Fruit fly (Drosophila melanogaster): ENCODE results near the gene Cad86C.

Gene Cad86C

DNA sequence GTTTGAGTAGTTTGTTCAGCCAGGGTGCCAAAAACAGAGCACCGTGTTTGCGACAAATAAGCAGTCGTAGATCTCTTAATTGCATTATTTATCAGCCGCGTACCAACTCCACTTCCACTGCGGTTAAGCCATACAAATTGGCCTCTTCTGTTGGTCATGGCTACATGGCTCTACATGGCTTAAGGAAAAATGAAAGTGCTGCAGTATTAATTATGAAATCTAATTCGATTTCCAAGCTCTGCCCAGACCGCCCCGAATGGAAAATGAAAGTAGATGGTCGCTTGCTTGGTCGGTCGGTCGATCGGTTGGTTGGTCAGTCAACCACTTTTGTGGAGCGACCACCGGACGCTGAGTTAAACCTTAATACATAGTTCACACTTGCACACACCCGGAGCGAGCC is 10.0 kb downstream of the Cad86C start:
- no peak for TF ChIP-seq CTCF (optimal IDR thresholded peaks at IDR 0.05)
- no peak for TF ChIP-seq CG8478 (optimal IDR thresholded peaks at IDR 0.05)

DNA sequence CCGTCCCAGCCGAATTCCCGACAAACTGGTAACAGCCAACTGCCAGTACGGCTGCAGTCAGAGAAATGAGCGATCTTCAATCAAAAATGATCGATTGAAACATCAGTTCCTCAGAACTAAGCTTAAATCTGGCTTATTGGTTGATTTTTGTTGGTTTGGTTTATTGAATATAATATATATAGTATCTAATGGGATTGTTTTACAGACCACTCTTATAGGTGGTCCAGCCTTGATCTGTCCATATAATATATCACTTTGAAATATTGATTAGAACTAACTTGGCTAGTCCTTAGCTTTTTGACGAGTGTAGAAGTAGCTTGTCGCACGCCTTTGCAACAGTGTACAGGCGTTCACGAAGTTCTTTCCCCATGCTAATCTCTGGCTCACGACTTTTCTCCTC is 15.5 kb downstream of the Cad86C start:
- TF ChIP-seq CTCF (optimal IDR thresholded peaks at IDR 0.05) (no peak), CG8478 (optimal IDR thresholded peaks at IDR 0.05) (no peak)

- TF ChIP-seq CTCF (optimal IDR thresholded peaks at IDR 0.05) (no peak), CG8478 (optimal IDR thresholded peaks at IDR 0.05) (no peak)
Observed at dm6 chr3R:10849515-10849973, 22.7 kb downstream of the Cad86C start, which contains the start of gene CG42394. Gene CG42394 (plus strand): TSS chr3R:10849825.

- TF ChIP-seq CG8478 (optimal IDR thresholded peaks at IDR 0.05): no peak
- no peak for TF ChIP-seq CTCF (optimal IDR thresholded peaks at IDR 0.05)
Observed at dm6 chr3R:10850636-10851035, 23.8 kb downstream of the Cad86C start.

DNA sequence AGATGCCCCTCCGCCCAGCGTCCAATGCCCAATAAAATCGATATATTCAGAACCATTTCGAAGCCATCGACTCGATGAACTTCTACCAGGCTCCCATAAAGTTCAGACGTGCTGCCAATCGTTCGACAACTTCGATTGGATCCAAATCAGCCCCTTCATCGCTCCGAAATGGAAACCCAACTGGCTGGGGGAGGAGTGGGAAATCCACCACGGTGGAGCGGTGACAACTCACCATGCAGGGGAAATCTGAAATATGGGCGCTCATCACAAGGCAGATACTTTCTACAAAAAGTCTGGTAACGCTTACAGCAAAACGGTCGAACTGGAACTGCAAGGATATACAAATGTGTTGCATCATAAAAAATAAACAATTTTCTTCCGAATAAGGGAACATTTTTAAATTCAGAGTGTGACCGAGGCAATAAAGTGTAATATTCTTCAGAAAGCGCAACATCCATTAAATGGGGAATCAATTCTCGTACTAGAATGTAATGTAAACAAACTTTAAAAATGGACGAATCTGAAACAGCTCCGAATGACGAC is 25.4 kb downstream of the Cad86C start, which contains the start of gene CG4565:
Gene CG4565 (plus strand): TSS at position 493 of the 543 bp plus-strand sequence.
- TF ChIP-seq CTCF (optimal IDR thresholded peaks at IDR 0.05) (no peak), CG8478 (optimal IDR thresholded peaks at IDR 0.05) (no peak)

- TF ChIP-seq CTCF (optimal IDR thresholded peaks at IDR 0.05): no peak
Observed at dm6 chr3R:10854243-10854874, 27.5 kb downstream of the Cad86C start, which contains the start of the genes CG6567 and CG4511. Gene CG6567 (minus strand): TSS chr3R:10854451. Gene CG4511 (plus strand): TSS chr3R:10854501.

dm6 chr3R:10856618-10857017 is 29.7 kb downstream of the Cad86C start, which contains the start of gene CG4570:
Gene CG4570 (plus strand): TSS chr3R:10856807.
- no peak for TF ChIP-seq CG8478 (optimal IDR thresholded peaks at IDR 0.05)
- no peak for TF ChIP-seq CTCF (optimal IDR thresholded peaks at IDR 0.05)

DNA sequence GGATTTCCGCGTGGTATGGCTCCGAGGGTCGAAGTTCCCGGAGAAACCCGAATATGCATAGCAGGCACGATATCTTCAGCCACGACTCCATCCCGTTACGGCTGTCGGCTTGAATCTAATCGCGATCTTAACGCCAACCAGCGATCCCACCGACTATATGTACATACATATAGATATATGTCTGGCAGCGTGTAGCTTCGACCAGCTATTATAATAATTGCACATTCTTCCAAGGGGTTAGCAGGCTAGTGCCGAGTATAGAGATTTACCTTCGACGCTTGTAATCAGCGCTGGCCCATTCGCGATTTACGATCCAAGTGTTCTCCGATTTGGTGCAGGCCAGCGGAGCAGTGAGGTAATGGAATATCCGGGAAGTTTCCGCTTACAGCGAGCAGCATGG is 32.8 kb downstream of the Cad86C start, which contains the start of gene CG14694:
Gene CG14694 (minus strand): TSS at position 101 of the 400 bp plus-strand sequence.
- TF ChIP-seq CG8478 (optimal IDR thresholded peaks at IDR 0.05): no peak
- TF ChIP-seq CTCF (optimal IDR thresholded peaks at IDR 0.05): no peak

DNA sequence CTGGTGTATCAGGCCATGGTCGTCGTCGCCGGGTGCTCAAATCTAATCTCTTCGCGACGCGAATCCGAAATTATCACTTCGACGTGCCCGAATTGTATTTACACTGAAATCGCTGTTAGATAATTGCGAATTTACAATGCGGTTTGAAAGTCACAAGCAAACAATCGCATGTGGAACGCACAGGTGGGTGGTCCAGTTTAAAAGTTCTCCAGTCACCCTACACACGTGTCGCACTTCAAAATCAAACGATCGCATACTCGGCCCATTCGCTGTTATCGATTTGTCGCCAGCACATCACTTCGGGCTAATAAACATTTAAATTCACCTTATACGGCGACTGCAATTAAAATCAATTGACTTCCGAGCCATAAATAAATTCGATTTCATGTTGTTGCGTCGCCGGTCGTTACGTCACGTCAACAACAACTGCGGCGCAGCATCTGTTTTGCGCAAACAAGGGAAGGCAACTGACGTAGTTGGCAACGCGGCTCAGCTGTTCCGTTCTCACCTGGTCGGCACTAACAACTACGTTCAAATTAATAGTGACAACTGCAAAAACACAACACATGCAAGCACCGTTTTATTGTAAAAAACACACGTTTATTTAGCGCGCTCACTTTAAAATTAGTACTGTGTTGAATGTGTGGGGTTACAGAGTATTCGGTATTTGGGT is 36.0 kb downstream of the Cad86C start, which contains the start of gene CG6574:
Gene CG6574 (minus strand): TSS at position 216 of the 673 bp plus-strand sequence.
- no peak for TF ChIP-seq CG8478 (optimal IDR thresholded peaks at IDR 0.05)
- TF ChIP-seq CTCF (optimal IDR thresholded peaks at IDR 0.05): no peak

DNA sequence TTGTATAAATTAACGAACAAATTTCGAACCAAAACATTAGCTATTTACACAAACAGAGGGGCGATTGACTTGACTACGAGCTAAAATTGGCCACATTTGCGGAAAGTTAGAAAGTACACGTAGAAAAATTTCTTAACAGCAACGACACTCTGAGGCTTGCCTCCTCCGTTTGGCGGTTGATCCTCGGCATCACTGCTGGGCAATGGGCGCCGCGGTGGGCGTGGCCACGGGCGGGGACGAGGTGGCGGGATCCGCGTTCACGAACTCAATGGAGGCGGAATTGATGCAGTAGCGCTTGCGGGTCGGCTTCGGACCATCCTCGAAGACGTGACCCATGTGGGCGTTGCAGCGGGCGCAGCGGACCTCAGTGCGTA is 36.6 kb downstream of the Cad86C start:
- TF ChIP-seq CTCF (optimal IDR thresholded peaks at IDR 0.05): no peak
- no peak for TF ChIP-seq CG8478 (optimal IDR thresholded peaks at IDR 0.05)

- TF ChIP-seq CTCF (optimal IDR thresholded peaks at IDR 0.05) (no peak), CG8478 (optimal IDR thresholded peaks at IDR 0.05) (no peak)
Observed at dm6 chr3R:10863956-10864355, 37.1 kb downstream of the Cad86C start.

- TF ChIP-seq CG8478 (optimal IDR thresholded peaks at IDR 0.05) (no peak), CTCF (optimal IDR thresholded peaks at IDR 0.05) (peak; percentile 42 to 44)
Observed at dm6 chr3R:10868427-10868962, 41.6 kb downstream of the Cad86C start, which contains the start of the genes SelR and Tsp86D. Gene SelR (minus strand): TSS chr3R:10868642. Gene Tsp86D (plus strand): TSS chr3R:10868708.

DNA sequence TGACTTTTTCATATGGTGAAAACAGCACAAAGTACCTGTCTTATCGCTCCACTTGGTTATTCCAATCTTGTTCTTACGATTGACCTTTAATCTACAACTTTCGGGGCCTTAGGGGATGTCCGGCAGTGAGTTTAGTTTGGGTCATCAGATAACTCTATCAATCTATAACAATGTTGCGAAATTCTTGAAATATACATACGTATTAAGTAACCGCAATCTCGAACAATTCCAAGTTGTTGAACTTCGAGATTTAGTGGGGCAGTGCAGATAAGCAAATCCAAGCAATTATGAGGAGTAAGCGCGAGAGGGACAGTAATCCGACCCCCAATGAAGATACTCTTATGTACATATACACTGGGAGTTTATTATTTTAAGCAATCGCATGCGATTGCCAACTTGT is 43.7 kb downstream of the Cad86C start:
- TF ChIP-seq CTCF (optimal IDR thresholded peaks at IDR 0.05) (no peak), CG8478 (optimal IDR thresholded peaks at IDR 0.05) (no peak)

DNA sequence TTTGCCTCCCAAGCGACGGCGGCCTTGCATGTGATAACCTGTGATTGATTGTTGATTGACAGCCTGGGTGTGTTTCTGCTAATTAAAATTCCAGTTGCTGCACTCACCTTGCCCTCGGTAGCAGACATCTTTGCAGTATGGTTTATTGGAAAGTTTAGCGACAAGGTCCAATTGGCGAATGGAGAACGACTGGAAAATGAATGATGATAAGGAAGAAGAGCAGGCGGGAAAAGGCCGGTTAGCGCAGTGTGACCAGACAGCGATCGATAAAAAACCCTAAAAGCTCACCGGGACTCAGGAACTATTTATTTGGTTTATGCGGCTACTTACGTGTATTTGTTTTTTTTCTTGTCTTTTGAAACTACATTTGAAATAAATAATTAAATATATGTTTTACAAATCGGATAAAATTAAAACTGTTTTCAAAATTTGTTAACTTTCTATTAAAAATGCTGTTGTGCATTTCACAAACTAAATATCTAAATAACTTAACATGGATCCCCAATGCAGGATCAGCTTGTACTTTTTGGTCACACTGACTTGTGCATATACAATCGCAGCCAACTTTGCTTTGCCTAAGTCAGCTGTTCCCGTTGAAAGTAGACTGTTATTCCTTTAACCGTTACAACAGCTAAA is 45.4 kb downstream of the Cad86C start, which contains the start of gene Fdh:
Gene Fdh (minus strand): TSS at position 234 of the 636 bp plus-strand sequence.
- TF ChIP-seq CG8478 (optimal IDR thresholded peaks at IDR 0.05) (no peak), CTCF (optimal IDR thresholded peaks at IDR 0.05) (no peak)

DNA sequence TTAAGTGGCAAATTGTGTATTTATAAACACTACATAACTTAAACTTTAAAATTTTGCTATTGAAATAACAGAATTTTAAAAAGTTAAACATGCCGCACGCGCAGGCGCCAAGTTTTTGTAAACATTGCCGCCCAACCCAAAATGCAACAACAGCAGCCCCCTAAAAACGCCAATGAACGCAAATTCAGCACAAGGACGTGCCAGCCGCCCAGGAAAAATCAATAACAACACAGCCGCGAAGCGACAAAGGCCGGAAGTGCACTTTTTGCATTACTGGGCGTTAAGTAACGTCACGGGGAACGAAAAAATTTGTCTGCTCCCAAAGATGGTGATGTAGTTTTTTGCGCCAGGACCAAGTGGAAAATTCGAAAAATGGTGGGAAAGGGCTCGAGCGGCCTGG is 45.9 kb downstream of the Cad86C start, which contains the start of gene CG4596:
Gene CG4596 (plus strand): TSS at position 219 of the 400 bp plus-strand sequence.
- TF ChIP-seq CTCF (optimal IDR thresholded peaks at IDR 0.05) (no peak), CG8478 (optimal IDR thresholded peaks at IDR 0.05) (no peak)
